Fruit fly (Drosophila melanogaster) whole organism, wandering third instar larva: ENCODE results near the gene Oscillin.

Source experiments
- Abd-B ChIP-seq: fragments of >200 bp; optimal IDR thresholded peaks from 2 replicates; lab custom pipeline; 2017; ENCODE audit warnings: missing biosample characterization, missing genetic modification characterization
- CG32264 ChIP-seq: fragments of 200-800 bp; sonication (Bioruptor generic); optimal IDR thresholded peaks from 2 replicates; lab custom pipeline; 2016; ENCODE audit warnings: missing biosample characterization, missing genetic modification characterization
- CG9705 ChIP-seq: fragments of 200-800 bp; sonication (Bioruptor generic); optimal IDR thresholded peaks from 2 replicates; lab custom pipeline; 2018; ENCODE audit warnings: missing biosample characterization, mild to moderate bottlenecking, missing genetic modification characterization
- CrebA ChIP-seq: fragments of 200-800 bp; sonication (Bioruptor generic); optimal IDR thresholded peaks from 2 replicates; lab custom pipeline; 2016; ENCODE audit warnings: missing biosample characterization, mild to moderate bottlenecking, missing genetic modification characterization, borderline replicate concordance
- Dfd ChIP-seq: fragments of >200 bp; optimal IDR thresholded peaks from 2 replicates; lab custom pipeline; 2017; ENCODE audit warnings: missing biosample characterization, missing genetic modification characterization
- Dif ChIP-seq: fragments of 200-275, 200-300 bp; sonication (Bioruptor generic); optimal IDR thresholded peaks from 2 replicates; lab custom pipeline; 2018; ENCODE audit warnings: missing biosample characterization, missing genetic modification characterization; ENCODE audit not compliant: partially characterized antibody
- GATAd ChIP-seq: sonication (Bioruptor generic); optimal IDR thresholded peaks from 2 replicates; lab custom pipeline; 2016; ENCODE audit warnings: missing biosample characterization, missing genetic modification characterization
- HLH106 ChIP-seq: fragments of 200-800 bp; optimal IDR thresholded peaks from 3 replicates; lab custom pipeline; 2019; ENCODE audit warnings: missing biosample characterization, mild to moderate bottlenecking, missing genetic modification characterization, moderate library complexity
- Hnf4 ChIP-seq: fragments of 200-800 bp; sonication (Bioruptor generic); optimal IDR thresholded peaks from 2 replicates; lab custom pipeline; 2016; ENCODE audit warnings: missing biosample characterization, mild to moderate bottlenecking, missing genetic modification characterization
- Hr78 ChIP-seq: fragments of >200 bp; optimal IDR thresholded peaks from 2 replicates; lab custom pipeline; 2017; ENCODE audit warnings: missing biosample characterization, missing genetic modification characterization
- Hr83 ChIP-seq: fragments of 200-300 bp; sonication (Bioruptor generic); optimal IDR thresholded peaks from 2 replicates; lab custom pipeline; 2016; ENCODE audit warnings: missing biosample characterization, mild to moderate bottlenecking, missing genetic modification characterization, moderate library complexity; ENCODE audit not compliant: poor library complexity, severe bottlenecking
- Jra ChIP-seq: sonication (Bioruptor generic); optimal IDR thresholded peaks from 2 replicates; lab custom pipeline; 2016; ENCODE audit warnings: missing biosample characterization, missing genetic modification characterization
- Mio ChIP-seq: sonication (Bioruptor generic); optimal IDR thresholded peaks from 2 replicates; lab custom pipeline; 2016; ENCODE audit warnings: missing biosample characterization, missing genetic modification characterization
- Myc ChIP-seq: fragments of >200 bp; optimal IDR thresholded peaks from 2 replicates; lab custom pipeline; 2017
- N ChIP-seq: fragments of >200 bp; optimal IDR thresholded peaks from 2 replicates; lab custom pipeline; 2018; ENCODE audit warnings: missing biosample characterization, missing external identifiers, missing genetic modification characterization
- OdsH ChIP-seq: fragments of 200-800 bp; sonication (Bioruptor generic); optimal IDR thresholded peaks from 2 replicates; lab custom pipeline; 2016; ENCODE audit warnings: missing biosample characterization, mild to moderate bottlenecking, missing genetic modification characterization
- Rel ChIP-seq, 2 experiments: fragments of 200-800 bp; sonication (Bioruptor generic) in 1 of 2; optimal IDR thresholded peaks; 2 replicates in 1 of 2; 3 replicates in 1 of 2; lab custom pipeline; 2016 to 2019; ENCODE audit warnings: mild to moderate bottlenecking in 2 of 2, missing biosample characterization in 2 of 2, missing genetic modification characterization in 2 of 2, moderate library complexity in 1 of 2
- Sp1 ChIP-seq: fragments of 200-800 bp; sonication (Bioruptor generic); optimal IDR thresholded peaks from 3 replicates; lab custom pipeline; 2019; ENCODE audit warnings: missing biosample characterization, mild to moderate bottlenecking, missing genetic modification characterization, moderate library complexity
- Vsx2 ChIP-seq: fragments of 200-300, 225-300 bp; sonication (Bioruptor generic); optimal IDR thresholded peaks from 2 replicates; lab custom pipeline; 2018; ENCODE audit warnings: missing biosample characterization, missing genetic modification characterization; ENCODE audit not compliant: partially characterized antibody
- br ChIP-seq: fragments of 200-800 bp; sonication (Bioruptor generic); optimal IDR thresholded peaks from 2 replicates; lab custom pipeline; 2016; ENCODE audit warnings: missing biosample characterization, missing genetic modification characterization
- brk ChIP-seq: fragments of 200-800 bp; sonication (Bioruptor generic); optimal IDR thresholded peaks from 2 replicates; lab custom pipeline; 2016; ENCODE audit warnings: missing biosample characterization, mild to moderate bottlenecking, missing genetic modification characterization
- dl ChIP-seq, 2 experiments: fragments of 175-275, 200-275 bp in 1 of 2; fragments of 200-275 bp in 1 of 2; sonication (Bioruptor generic); optimal IDR thresholded peaks; lab custom pipeline; 2018; ENCODE audit warnings: mild to moderate bottlenecking in 2 of 2, missing biosample characterization in 2 of 2, missing genetic modification characterization in 2 of 2, moderate library complexity in 2 of 2; ENCODE audit not compliant: partially characterized antibody in 2 of 2, insufficient read depth in 1 of 2
- dmrt93B ChIP-seq: fragments of 200-800 bp; sonication (Bioruptor generic); optimal IDR thresholded peaks from 2 replicates; lab custom pipeline; 2018; ENCODE audit warnings: missing biosample characterization, mild to moderate bottlenecking, missing genetic modification characterization
- dsf ChIP-seq: sonication (Bioruptor generic); optimal IDR thresholded peaks from 2 replicates; lab custom pipeline; 2016; ENCODE audit warnings: missing biosample characterization, missing genetic modification characterization, borderline replicate concordance
- ey ChIP-seq: fragments of 200-800 bp; sonication (Bioruptor generic); optimal IDR thresholded peaks from 2 replicates; lab custom pipeline; 2016; ENCODE audit warnings: missing biosample characterization, missing genetic modification characterization
- foxo ChIP-seq, 2 experiments: fragments of 200-800 bp; sonication (Bioruptor generic); optimal IDR thresholded peaks; 2 replicates in 1 of 2; 3 replicates in 1 of 2; lab custom pipeline; 2016 to 2017; ENCODE audit warnings: missing biosample characterization in 2 of 2, missing genetic modification characterization in 2 of 2
- fru ChIP-seq: fragments of 200-800 bp; sonication (Bioruptor generic); optimal IDR thresholded peaks from 3 replicates; lab custom pipeline; 2016; ENCODE audit warnings: missing biosample characterization, mild to moderate bottlenecking, missing genetic modification characterization
- h ChIP-seq: fragments of 200-800 bp; sonication (Bioruptor generic); optimal IDR thresholded peaks from 3 replicates; lab custom pipeline; 2016; ENCODE audit warnings: missing biosample characterization, mild to moderate bottlenecking, missing genetic modification characterization
- jim ChIP-seq: fragments of 175-275, 200-325 bp; sonication (Bioruptor generic); optimal IDR thresholded peaks from 2 replicates; lab custom pipeline; 2016; ENCODE audit warnings: missing biosample characterization, mild to moderate bottlenecking, missing genetic modification characterization
- lola ChIP-seq: fragments of >200 bp; optimal IDR thresholded peaks from 2 replicates; lab custom pipeline; 2017; ENCODE audit warnings: missing biosample characterization, missing genetic modification characterization
- pan ChIP-seq: fragments of >200 bp; optimal IDR thresholded peaks from 2 replicates; lab custom pipeline; 2017
- psq ChIP-seq: fragments of 200-800 bp; sonication (Bioruptor generic); optimal IDR thresholded peaks from 3 replicates; lab custom pipeline; 2017; ENCODE audit warnings: missing biosample characterization, mild to moderate bottlenecking, missing genetic modification characterization, moderate library complexity
- rgr ChIP-seq: fragments of 200-800 bp; sonication (Bioruptor generic); optimal IDR thresholded peaks from 3 replicates; lab custom pipeline; 2016; ENCODE audit warnings: missing biosample characterization, mild to moderate bottlenecking, missing genetic modification characterization
- sage ChIP-seq: fragments of 200-800 bp; sonication (Bioruptor generic); optimal IDR thresholded peaks from 2 replicates; lab custom pipeline; 2016; ENCODE audit warnings: missing biosample characterization, mild to moderate bottlenecking, missing genetic modification characterization
- sv ChIP-seq: fragments of 200-800 bp; sonication (Bioruptor generic); optimal IDR thresholded peaks from 3 replicates; lab custom pipeline; 2016; ENCODE audit warnings: missing biosample characterization, missing genetic modification characterization
- tai ChIP-seq: sonication (Bioruptor generic); optimal IDR thresholded peaks from 2 replicates; lab custom pipeline; 2016; ENCODE audit warnings: missing biosample characterization, missing genetic modification characterization
- usp ChIP-seq: fragments of >200 bp; optimal IDR thresholded peaks from 2 replicates; lab custom pipeline; 2017; ENCODE audit warnings: missing biosample characterization, missing genetic modification characterization
- woc ChIP-seq: sonication (Bioruptor generic); optimal IDR thresholded peaks from 2 replicates; lab custom pipeline; 2016; ENCODE audit warnings: missing biosample characterization, mild to moderate bottlenecking, missing genetic modification characterization

Oscillin gene

DNA sequence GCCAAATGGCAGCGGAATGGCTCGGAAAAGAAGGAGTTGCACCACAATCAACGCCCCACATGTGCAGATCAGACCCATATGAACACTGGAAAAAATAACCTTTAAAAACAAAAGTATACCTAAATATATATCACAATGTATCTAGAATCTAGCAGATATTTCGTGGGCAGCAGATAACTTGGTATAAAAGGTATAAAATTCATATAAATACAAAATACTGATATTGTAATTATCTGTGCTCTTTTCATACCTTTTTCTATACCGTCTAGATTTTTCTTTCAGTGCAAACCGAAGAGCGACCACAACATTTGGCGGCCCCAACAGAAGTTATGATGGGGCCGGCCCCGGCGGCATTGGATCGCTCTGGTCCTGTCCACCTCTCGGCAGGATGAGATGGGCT lies 45.6 kb upstream of the Oscillin start:
- TF ChIP-seq HLH106 (peak; percentile 83), GATAd (no peak), pan (lab: Kevin White, UChicago) (no peak), Dif (GFP tag; lab: Kevin White, UChicago) (no peak), sage (GFP tag; lab: Kevin White, UChicago) (peak; percentile 34), Myc (no peak), tai (GFP tag; lab: Kevin White, UChicago) (peak; percentile 37), CG9705 (GFP tag; lab: Kevin White, UChicago) (peak; percentile 45), Hnf4 (GFP tag; lab: Kevin White, UChicago) (peak; percentile 58), Vsx2 (GFP tag; lab: Kevin White, UChicago) (no peak), h (GFP tag; lab: Kevin White, UChicago) (peak; percentile 84), N (GFP tag; lab: Kevin White, UChicago) (no peak), brk (GFP tag; lab: Kevin White, UChicago) (peak; percentile 72), usp (GFP tag; lab: Kevin White, UChicago) (no peak), dl (GFP tag; optimal IDR thresholded peaks at IDR 0.05; lab: Kevin White, UChicago; ENCODE audit: insufficient read depth in 1 of 2, partially characterized antibody in 2 of 2) (no peak), CG32264 (no peak), foxo (GFP tag; optimal IDR thresholded peaks at IDR 0.05; lab: Kevin White, UChicago) (peak in 1 of 2 experiments; percentile 81), Hr83 (GFP tag; lab: Kevin White, UChicago) (no peak), Jra (peak; percentile 70), dsf (GFP tag; lab: Kevin White, UChicago) (no peak), CrebA (GFP tag; lab: Kevin White, UChicago) (no peak), dmrt93B (GFP tag; lab: Kevin White, UChicago) (peak; percentile 37), Dfd (GFP tag; lab: Kevin White, UChicago) (no peak), psq (peak; percentile 72), OdsH (GFP tag; lab: Kevin White, UChicago) (peak; percentile 80), jim (no peak), br (GFP tag; lab: Kevin White, UChicago) (peak; percentile 72), ey (peak; percentile 80), Hr78 (GFP tag; lab: Kevin White, UChicago) (no peak), woc (GFP tag; lab: Kevin White, UChicago) (peak; percentile 68), Sp1 (GFP tag; lab: Kevin White, UChicago) (peak; percentile 88), fru (GFP tag; lab: Kevin White, UChicago) (peak; percentile 87), sv (GFP tag; lab: Kevin White, UChicago) (no peak), Mio (GFP tag; lab: Kevin White, UChicago) (no peak), lola (no peak), rgr (GFP tag; lab: Kevin White, UChicago) (peak; percentile 76), Abd-B (GFP tag; lab: Kevin White, UChicago) (no peak), Rel (GFP tag; optimal IDR thresholded peaks at IDR 0.05; lab: Kevin White, UChicago) (peak; percentile 33), Rel (tag; optimal IDR thresholded peaks at IDR 0.05; lab: Kevin White, UChicago) (peak; percentile 48)

DNA sequence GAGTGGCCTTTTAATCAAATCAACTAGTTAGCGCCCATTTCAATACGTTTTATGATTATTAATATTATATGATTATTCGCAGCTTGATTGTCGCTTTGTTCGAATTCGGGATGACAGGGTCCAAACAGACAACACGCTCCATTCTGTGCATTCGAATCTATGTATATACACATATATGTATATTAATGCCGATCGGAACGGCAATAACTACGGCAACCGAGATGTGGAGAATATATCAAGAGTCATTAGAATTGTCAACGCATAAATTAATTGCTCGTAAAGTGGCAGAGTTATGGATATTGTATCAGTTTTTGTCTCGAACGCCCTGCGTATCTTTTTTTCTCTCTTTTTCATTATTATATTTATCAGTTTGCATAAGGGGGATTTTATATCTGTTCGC lies 44.0 kb upstream of the Oscillin start:
- TF ChIP-seq Rel (GFP tag; optimal IDR thresholded peaks at IDR 0.05; lab: Kevin White, UChicago) (no peak), Rel (tag; optimal IDR thresholded peaks at IDR 0.05; lab: Kevin White, UChicago) (no peak), Hr78 (GFP tag; lab: Kevin White, UChicago) (no peak), HLH106 (no peak), Dfd (GFP tag; lab: Kevin White, UChicago) (no peak), Sp1 (GFP tag; lab: Kevin White, UChicago) (no peak), Myc (no peak), Mio (GFP tag; lab: Kevin White, UChicago) (no peak), OdsH (GFP tag; lab: Kevin White, UChicago) (no peak), dmrt93B (GFP tag; lab: Kevin White, UChicago) (no peak)
